Fruit fly (Drosophila melanogaster) whole organism: Measurements from ENCODE around the gene eRF3.

Source experiments
- CG8478 ChIP-seq: fragments of >200 bp; optimal IDR thresholded peaks from 2 replicates; lab custom pipeline; 2018; ENCODE audit warnings: inconsistent platforms
- Dll ChIP-seq: fragments of >200 bp; optimal IDR thresholded peaks from 2 replicates; lab custom pipeline; 2017
- EcR ChIP-seq, 2 experiments: fragments of >200 bp; optimal IDR thresholded peaks; 2 replicates each; lab custom pipeline; 2017; ENCODE audit warnings: missing biosample characterization in 2 of 2, missing genetic modification characterization in 2 of 2, missing genetic modification reagents in 2 of 2
- pan ChIP-seq: fragments of >200 bp; optimal IDR thresholded peaks from 2 replicates; lab custom pipeline; 2017
- psq ChIP-seq: fragments of >200 bp; optimal IDR thresholded peaks from 2 replicates; lab custom pipeline; 2017
- usp ChIP-seq: fragments of >200 bp; optimal IDR thresholded peaks from 2 replicates; lab custom pipeline; 2017; ENCODE audit warnings: missing biosample characterization, missing genetic modification characterization, mixed read lengths

Gene eRF3

dm6 chr2L:12471937-12472336, 37.7 kb downstream of the eRF3 start:
- TF ChIP-seq EcR (GFP tag; optimal IDR thresholded peaks at IDR 0.05; lab: Kevin White, UChicago) (no peak), CG8478 (no peak), psq (no peak), Dll (lab: Kevin White, UChicago) (no peak), pan (no peak), usp (GFP tag; lab: Kevin White, UChicago) (no peak)

- TF ChIP-seq psq (no peak), pan (no peak), usp (GFP tag; lab: Kevin White, UChicago) (no peak), Dll (lab: Kevin White, UChicago) (no peak), EcR (GFP tag; optimal IDR thresholded peaks at IDR 0.05; lab: Kevin White, UChicago) (no peak), CG8478 (no peak)
Measured at dm6 chr2L:12472988-12473387, 38.7 kb downstream of the eRF3 start.

- TF ChIP-seq pan (no peak), Dll (lab: Kevin White, UChicago) (no peak), CG8478 (no peak), psq (no peak), usp (GFP tag; lab: Kevin White, UChicago) (no peak), EcR (GFP tag; optimal IDR thresholded peaks at IDR 0.05; lab: Kevin White, UChicago) (no peak)
Measured at dm6 chr2L:12473583-12473982, 39.3 kb downstream of the eRF3 start.

dm6 chr2L:12474212-12474891, 40.1 kb downstream of the eRF3 start:
- no peak for TF ChIP-seq EcR (GFP tag; optimal IDR thresholded peaks at IDR 0.05; lab: Kevin White, UChicago)
- TF ChIP-seq usp (GFP tag; lab: Kevin White, UChicago) = no peak
- no peak for TF ChIP-seq pan
- TF ChIP-seq psq = no peak
- no peak for TF ChIP-seq CG8478

- TF ChIP-seq EcR (GFP tag; optimal IDR thresholded peaks at IDR 0.05; lab: Kevin White, UChicago) (no peak), usp (GFP tag; lab: Kevin White, UChicago) (no peak), psq (no peak), CG8478 (no peak), pan (no peak), Dll (lab: Kevin White, UChicago) (no peak)
Measured at dm6 chr2L:12475308-12475707, 41.1 kb downstream of the eRF3 start.

- TF ChIP-seq Dll (lab: Kevin White, UChicago) (no peak), CG8478 (no peak), pan (no peak), EcR (GFP tag; optimal IDR thresholded peaks at IDR 0.05; lab: Kevin White, UChicago) (no peak), usp (GFP tag; lab: Kevin White, UChicago) (no peak), psq (no peak)
Measured at dm6 chr2L:12476115-12476514, 41.9 kb downstream of the eRF3 start.

- TF ChIP-seq EcR (GFP tag; optimal IDR thresholded peaks at IDR 0.05; lab: Kevin White, UChicago) = peak in 1 of 2 experiments; percentile 32
- TF ChIP-seq pan = no peak
Measured at dm6 chr2L:12478494-12478893, 44.2 kb downstream of the eRF3 start.

dm6 chr2L:12479994-12480393, 45.7 kb downstream of the eRF3 start:
- TF ChIP-seq CG8478 (no peak), pan (no peak), EcR (GFP tag; optimal IDR thresholded peaks at IDR 0.05; lab: Kevin White, UChicago) (no peak), psq (no peak), usp (GFP tag; lab: Kevin White, UChicago) (no peak), Dll (lab: Kevin White, UChicago) (no peak)

dm6 chr2L:12480846-12481245, 46.6 kb downstream of the eRF3 start:
- TF ChIP-seq EcR (GFP tag; optimal IDR thresholded peaks at IDR 0.05; lab: Kevin White, UChicago) = no peak
- no peak for TF ChIP-seq psq
- no peak for TF ChIP-seq Dll (lab: Kevin White, UChicago)
- TF ChIP-seq pan = no peak
- no peak for TF ChIP-seq usp (GFP tag; lab: Kevin White, UChicago)
- TF ChIP-seq CG8478 = no peak

- TF ChIP-seq EcR (GFP tag; optimal IDR thresholded peaks at IDR 0.05; lab: Kevin White, UChicago) = no peak
- TF ChIP-seq psq = no peak
- TF ChIP-seq Dll (lab: Kevin White, UChicago) = no peak
- no peak for TF ChIP-seq CG8478
- no peak for TF ChIP-seq usp (GFP tag; lab: Kevin White, UChicago)
- TF ChIP-seq pan = no peak
Measured at dm6 chr2L:12481758-12482157, 47.5 kb downstream of the eRF3 start.

- TF ChIP-seq CG8478 (no peak), usp (GFP tag; lab: Kevin White, UChicago) (no peak)
Measured at dm6 chr2L:12482723-12483342, 48.6 kb downstream of the eRF3 start.

- TF ChIP-seq CG8478 = no peak
- TF ChIP-seq pan = no peak
- TF ChIP-seq EcR (GFP tag; optimal IDR thresholded peaks at IDR 0.05; lab: Kevin White, UChicago) = no peak
- TF ChIP-seq psq = no peak
- TF ChIP-seq Dll (lab: Kevin White, UChicago) = no peak
- TF ChIP-seq usp (GFP tag; lab: Kevin White, UChicago) = no peak
Measured at dm6 chr2L:12483519-12483865, 49.2 kb downstream of the eRF3 start.

dm6 chr2L:12483866-12484554, 49.8 kb downstream of the eRF3 start:
- no peak for TF ChIP-seq CG8478
- no peak for TF ChIP-seq Dll (lab: Kevin White, UChicago)
